Worm (Caenorhabditis elegans): ENCODE results near the gene rcq-5.
A peak's percentile ranks its signal among the peaks of the same experiment; 100 is the strongest.

The rcq-5 gene

DNA sequence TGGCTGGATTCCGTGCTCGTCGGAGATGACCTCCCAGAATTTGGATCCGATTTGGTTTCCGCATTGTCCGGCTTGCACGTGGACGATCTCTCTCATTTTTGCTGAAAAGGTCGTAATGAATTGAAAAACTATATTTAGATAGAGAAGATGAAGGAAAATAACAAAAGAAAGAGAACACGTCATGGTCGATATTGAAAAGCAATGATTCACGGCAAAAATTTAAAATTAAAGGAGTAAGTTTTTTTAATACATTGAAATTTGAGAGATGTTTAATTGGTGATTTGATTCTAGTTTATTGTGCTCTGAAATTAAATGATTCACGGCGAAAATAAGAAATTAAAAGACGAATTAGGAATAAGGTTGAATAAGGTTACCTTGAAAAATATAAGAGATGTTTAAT lies 40.2 kb downstream of the rcq-5 start, which contains the start of gene tbb-2:
Gene tbb-2 (minus strand): TSS at position 101 of the 400 bp plus-strand sequence.
- TF ChIP-seq ceh-36 (tag; optimal IDR thresholded peaks at IDR 0.05) (no peak), flt-1 (GFP tag; IDR thresholded peaks at IDR 0.05) (no peak), tbx-11 (GFP tag; IDR thresholded peaks at IDR 0.05) (no peak), hnd-1 (tag; optimal IDR thresholded peaks at IDR 0.05) (no peak), sea-1 (GFP tag; conservative IDR thresholded peaks at IDR 0.05) (no peak), ama-1 (optimal IDR thresholded peaks at IDR 0.05) (no peak), B0310.2 (tag; optimal IDR thresholded peaks at IDR 0.05) (no peak)

DNA sequence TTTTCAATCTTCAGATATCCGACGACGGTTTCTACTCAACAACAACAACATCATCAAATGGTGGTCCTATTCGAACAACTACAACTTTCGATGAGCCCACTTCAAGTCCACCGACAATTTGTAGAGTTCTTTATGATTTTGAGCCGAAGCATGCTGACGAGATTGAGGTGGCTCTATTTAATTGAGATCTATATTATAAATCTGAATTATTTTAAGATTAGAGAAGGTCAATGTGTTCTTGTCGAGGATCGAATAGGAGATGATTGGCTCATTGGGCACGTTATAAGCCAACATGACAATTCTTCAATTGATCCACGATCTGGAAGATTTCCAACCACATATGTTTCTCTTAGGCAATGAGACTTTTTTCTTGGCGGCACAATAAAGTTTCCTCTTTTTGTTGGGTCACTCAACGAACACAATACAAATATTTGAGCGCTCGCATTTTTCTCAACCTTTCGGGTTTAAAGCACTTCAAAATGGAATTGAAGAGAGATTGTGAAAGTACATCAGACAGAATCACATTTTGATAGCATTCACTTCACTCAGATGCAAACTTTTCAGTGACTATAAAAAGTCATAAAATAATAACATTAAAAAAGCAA lies 42.3 kb downstream of the rcq-5 start:
- TF ChIP-seq F13C5.2 (tag; optimal IDR thresholded peaks at IDR 0.05), result no peak
- peak; percentile 38 for TF ChIP-seq ama-1 (optimal IDR thresholded peaks at IDR 0.05)

DNA sequence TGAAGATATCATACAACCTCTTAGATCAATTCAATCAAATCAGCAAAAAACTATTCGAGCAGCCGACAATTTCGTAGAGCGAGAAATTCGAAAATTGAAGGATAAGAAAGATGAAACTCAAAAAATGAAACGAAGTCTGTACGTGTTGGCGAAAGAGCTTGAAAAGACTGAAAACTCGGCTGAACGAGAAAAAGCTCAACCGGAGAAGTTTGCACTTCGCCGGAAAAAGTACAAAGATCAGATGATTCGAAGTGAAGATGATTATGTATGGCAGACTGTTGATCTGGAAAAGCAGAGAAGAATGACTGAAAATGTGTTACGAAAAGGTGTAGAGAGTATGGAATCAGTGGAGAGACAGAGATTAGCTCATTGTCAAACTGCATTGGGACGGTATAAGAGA lies 44.7 kb downstream of the rcq-5 start:
- no peak for TF ChIP-seq hnd-1 (tag; optimal IDR thresholded peaks at IDR 0.05)
- no peak for TF ChIP-seq ama-1 (optimal IDR thresholded peaks at IDR 0.05)
- TF ChIP-seq flt-1 (GFP tag; IDR thresholded peaks at IDR 0.05), result no peak
- TF ChIP-seq F13C5.2 (tag; optimal IDR thresholded peaks at IDR 0.05), result no peak
- TF ChIP-seq ceh-36 (tag; optimal IDR thresholded peaks at IDR 0.05), result no peak

DNA sequence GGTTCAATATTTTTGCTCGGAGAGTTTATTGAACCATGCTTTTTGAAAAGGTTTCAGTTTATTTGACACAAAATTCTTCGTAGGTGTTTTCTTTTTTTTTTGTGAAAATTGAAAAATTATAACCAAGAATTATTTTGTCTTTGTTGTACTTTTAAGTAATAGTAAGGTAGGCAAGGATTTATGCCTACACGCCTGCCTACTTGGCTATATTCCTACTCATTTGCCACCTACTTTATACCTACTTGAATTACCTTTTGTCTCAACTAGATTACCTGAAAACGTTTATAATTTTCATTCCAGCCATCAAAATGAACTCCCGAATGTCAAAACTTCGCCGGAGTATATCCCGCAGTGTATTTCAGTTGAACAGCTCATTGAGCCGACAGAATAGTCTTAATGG lies 45.7 kb downstream of the rcq-5 start, which contains the start of gene C36E8.4:
Gene C36E8.4 (plus strand): TSS at position 301 of the 400 bp plus-strand sequence.
- TF ChIP-seq aly-1 (tag; optimal IDR thresholded peaks at IDR 0.05) (no peak), tbx-11 (GFP tag; IDR thresholded peaks at IDR 0.05) (no peak), B0310.2 (tag; optimal IDR thresholded peaks at IDR 0.05) (no peak), F13C5.2 (tag; optimal IDR thresholded peaks at IDR 0.05) (no peak), hnd-1 (tag; optimal IDR thresholded peaks at IDR 0.05) (no peak), ceh-13 (GFP tag; optimal IDR thresholded peaks at IDR 0.05) (no peak), tra-4 (tag; optimal IDR thresholded peaks at IDR 0.05) (no peak), hmg-4 (GFP tag; optimal IDR thresholded peaks at IDR 0.05) (no peak), flt-1 (GFP tag; IDR thresholded peaks at IDR 0.05) (no peak), ama-1 (optimal IDR thresholded peaks at IDR 0.05) (no peak), ets-7 (tag; optimal IDR thresholded peaks at IDR 0.05) (no peak), pes-1 (GFP tag; IDR thresholded peaks at IDR 0.05) (no peak), sea-1 (GFP tag; conservative IDR thresholded peaks at IDR 0.05) (no peak), scrt-1 (GFP tag; IDR thresholded peaks at IDR 0.05) (no peak)

DNA sequence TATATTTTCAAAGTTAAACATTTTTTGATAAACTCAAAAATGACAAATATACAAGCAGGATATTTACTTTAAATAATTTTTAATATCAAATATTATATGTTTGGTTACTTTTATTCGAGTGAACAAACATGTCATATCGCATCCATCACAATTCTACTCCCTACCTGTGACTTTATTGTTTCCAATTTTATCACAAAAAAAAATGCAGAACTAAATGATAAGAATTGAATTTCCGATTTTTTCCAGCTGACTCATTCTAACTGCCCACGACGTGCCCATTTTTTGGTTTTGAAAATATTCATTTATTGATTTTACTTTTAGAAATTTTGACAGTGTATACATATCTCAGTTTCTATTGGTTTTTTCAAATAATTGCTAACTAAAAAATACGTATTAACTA lies 46.8 kb downstream of the rcq-5 start:
- TF ChIP-seq pes-1 (GFP tag; IDR thresholded peaks at IDR 0.05) (no peak), aly-1 (tag; optimal IDR thresholded peaks at IDR 0.05) (no peak), ceh-36 (tag; optimal IDR thresholded peaks at IDR 0.05) (no peak), tbx-11 (GFP tag; IDR thresholded peaks at IDR 0.05) (no peak), ets-7 (tag; optimal IDR thresholded peaks at IDR 0.05) (no peak), hmbx-1 (tag; optimal IDR thresholded peaks at IDR 0.05) (no peak), tbx-37 (GFP tag; conservative IDR thresholded peaks at IDR 0.05) (no peak), flt-1 (GFP tag; IDR thresholded peaks at IDR 0.05) (no peak), B0310.2 (tag; optimal IDR thresholded peaks at IDR 0.05) (no peak), hmg-4 (GFP tag; optimal IDR thresholded peaks at IDR 0.05) (no peak), tra-4 (tag; optimal IDR thresholded peaks at IDR 0.05) (no peak), ceh-13 (GFP tag; optimal IDR thresholded peaks at IDR 0.05) (no peak), F13C5.2 (tag; optimal IDR thresholded peaks at IDR 0.05) (no peak), hnd-1 (tag; optimal IDR thresholded peaks at IDR 0.05) (no peak), sea-1 (GFP tag; conservative IDR thresholded peaks at IDR 0.05) (no peak), scrt-1 (GFP tag; IDR thresholded peaks at IDR 0.05) (no peak), ama-1 (optimal IDR thresholded peaks at IDR 0.05) (no peak)

DNA sequence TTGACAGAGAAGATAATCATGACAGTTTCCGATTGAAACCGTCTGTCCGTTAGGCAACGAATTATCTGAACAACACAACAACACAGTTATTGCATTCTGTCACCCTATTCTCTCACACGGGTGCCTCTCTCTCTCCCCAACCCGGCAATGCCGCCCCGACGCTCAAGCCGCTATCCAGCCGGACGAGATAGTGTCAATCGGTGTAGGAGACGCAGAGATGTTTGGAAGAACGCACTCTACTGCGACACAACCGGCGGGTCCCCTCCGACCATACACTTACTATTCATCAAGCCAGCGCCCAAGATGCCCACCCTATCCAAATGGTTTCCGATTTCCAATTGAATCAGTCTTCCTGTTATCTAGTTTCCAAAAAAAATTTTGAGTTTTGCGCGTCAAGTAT lies 47.6 kb downstream of the rcq-5 start:
- TF ChIP-seq ceh-13 (GFP tag; optimal IDR thresholded peaks at IDR 0.05), result no peak
- TF ChIP-seq hmbx-1 (tag; optimal IDR thresholded peaks at IDR 0.05), result no peak
- TF ChIP-seq F13C5.2 (tag; optimal IDR thresholded peaks at IDR 0.05), result peak; percentile 31
- TF ChIP-seq tbx-37 (GFP tag; conservative IDR thresholded peaks at IDR 0.05), result no peak
- no peak for TF ChIP-seq ama-1 (optimal IDR thresholded peaks at IDR 0.05)
- TF ChIP-seq hmg-4 (GFP tag; optimal IDR thresholded peaks at IDR 0.05), result peak; percentile 57
- peak; percentile 69 for TF ChIP-seq aly-1 (tag; optimal IDR thresholded peaks at IDR 0.05)

DNA sequence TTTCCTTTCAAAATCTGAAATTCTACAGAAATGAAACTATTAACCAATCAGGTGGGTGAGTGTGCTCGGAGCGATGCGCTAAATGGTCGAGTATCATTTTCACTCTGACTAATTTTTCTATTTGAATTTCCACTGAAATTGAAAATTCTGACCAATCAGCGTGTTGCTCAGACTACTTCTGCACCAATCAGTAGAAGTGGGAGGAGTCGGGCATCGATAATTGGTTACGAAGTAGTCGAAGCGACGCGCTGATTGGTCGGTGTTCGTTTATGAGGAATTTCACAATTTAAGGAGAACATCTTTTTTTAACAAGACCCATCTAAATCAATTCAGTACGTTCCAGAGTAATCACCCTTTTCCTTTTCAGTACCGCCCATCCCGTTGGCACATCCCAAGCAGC lies 48.6 kb downstream of the rcq-5 start:
- TF ChIP-seq B0310.2 (tag; optimal IDR thresholded peaks at IDR 0.05), result no peak
- no peak for TF ChIP-seq tbx-37 (GFP tag; conservative IDR thresholded peaks at IDR 0.05)
- no peak for TF ChIP-seq sea-1 (GFP tag; conservative IDR thresholded peaks at IDR 0.05)
- no peak for TF ChIP-seq hmbx-1 (tag; optimal IDR thresholded peaks at IDR 0.05)
- TF ChIP-seq flt-1 (GFP tag; IDR thresholded peaks at IDR 0.05), result no peak
- TF ChIP-seq hnd-1 (tag; optimal IDR thresholded peaks at IDR 0.05), result no peak
- TF ChIP-seq pes-1 (GFP tag; IDR thresholded peaks at IDR 0.05), result no peak

DNA sequence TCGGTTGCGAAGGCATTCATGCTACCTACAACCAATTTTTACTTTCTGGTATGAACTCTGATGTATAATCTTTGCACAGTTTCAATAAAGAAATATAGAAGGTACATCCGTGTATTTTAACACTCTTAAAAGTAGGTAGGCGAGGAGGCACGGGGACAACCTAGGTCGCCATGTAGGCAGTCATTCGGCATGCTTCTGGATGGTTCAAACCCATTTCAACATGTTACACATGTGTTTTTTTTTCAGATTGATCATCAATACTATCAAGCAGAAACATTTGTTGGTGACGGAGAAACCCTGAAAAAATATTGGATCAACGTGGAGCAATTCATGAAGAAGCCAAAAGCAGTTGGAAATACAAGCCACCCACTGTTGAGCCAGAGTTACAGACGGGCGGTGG lies 50.8 kb downstream of the rcq-5 start:
- TF ChIP-seq tra-4 (tag; optimal IDR thresholded peaks at IDR 0.05) (no peak), ama-1 (optimal IDR thresholded peaks at IDR 0.05) (no peak), hmbx-1 (tag; optimal IDR thresholded peaks at IDR 0.05) (no peak), aly-1 (tag; optimal IDR thresholded peaks at IDR 0.05) (no peak), scrt-1 (GFP tag; IDR thresholded peaks at IDR 0.05) (no peak), tbx-11 (GFP tag; IDR thresholded peaks at IDR 0.05) (no peak), ceh-36 (tag; optimal IDR thresholded peaks at IDR 0.05) (no peak), hmg-4 (GFP tag; optimal IDR thresholded peaks at IDR 0.05) (no peak), tbx-37 (GFP tag; conservative IDR thresholded peaks at IDR 0.05) (no peak), hnd-1 (tag; optimal IDR thresholded peaks at IDR 0.05) (no peak), sea-1 (GFP tag; conservative IDR thresholded peaks at IDR 0.05) (no peak)

Measured in whole organism, early embryonic.